Worm (Caenorhabditis elegans): Measurements from ENCODE around the gene F13H10.5.

The F13H10.5 gene

DNA sequence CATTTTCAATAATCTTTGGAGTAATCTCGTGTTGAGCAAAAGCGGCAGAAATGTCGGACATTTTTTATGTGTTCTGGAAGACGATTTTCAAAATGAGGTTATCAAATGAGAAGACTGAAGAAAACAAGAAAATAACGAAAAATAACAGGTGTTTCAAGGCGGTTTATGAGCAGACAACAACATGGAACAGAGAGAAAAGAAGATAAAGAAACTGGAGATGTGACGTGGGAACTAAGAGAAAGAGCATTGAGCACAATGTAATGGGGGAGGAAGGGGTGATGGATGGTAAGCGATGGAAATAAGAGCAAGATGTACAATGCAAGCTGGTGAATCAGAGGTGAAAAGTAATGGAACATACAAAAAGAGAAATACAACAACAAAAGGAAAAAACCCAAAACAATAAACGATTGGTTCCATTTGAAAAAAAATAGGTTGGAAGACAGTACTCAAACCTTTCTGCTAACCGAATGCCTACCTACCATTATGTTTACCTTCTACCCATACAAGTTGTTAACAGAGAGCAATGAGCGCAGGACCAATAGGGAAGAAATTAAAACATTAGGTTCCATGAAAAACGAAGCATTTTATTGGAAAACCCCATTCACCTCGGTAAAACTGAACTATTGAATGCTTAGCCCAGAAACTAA lies 33.1 kb upstream of the F13H10.5 start, which contains the start of gene Y69E1A.5:
Y69E1A.5 (minus strand) TSS at position 73 of the 647 bp plus-strand sequence.
- TF ChIP-seq daf-12 (tag; optimal IDR thresholded peaks at IDR 0.05) (no peak), lsy-12 (tag; optimal IDR thresholded peaks at IDR 0.05) (no peak), pha-4 (tag; optimal IDR thresholded peaks at IDR 0.05) (no peak), elt-1 (tag; optimal IDR thresholded peaks at IDR 0.05) (no peak), R02D3.7 (tag; optimal IDR thresholded peaks at IDR 0.05) (no peak)

DNA sequence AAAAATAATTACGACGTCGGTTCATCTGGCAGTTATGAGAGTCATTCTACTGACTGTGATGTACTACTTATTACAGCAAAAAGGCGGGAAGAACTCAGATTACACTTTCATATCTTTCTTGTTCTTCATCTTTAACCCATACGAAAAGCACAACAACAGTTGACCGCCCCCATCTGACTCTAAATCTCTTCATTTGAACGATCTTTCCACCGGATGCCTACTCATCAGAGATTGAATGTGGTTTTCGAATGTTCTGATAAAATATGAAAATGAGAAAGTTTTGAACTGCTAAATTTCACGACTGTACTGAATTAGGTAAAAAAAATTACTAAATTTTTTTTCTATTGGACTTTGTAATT lies 32.6 kb upstream of the F13H10.5 start, which contains the start of gene sri-19:
sri-19 (plus strand) TSS at position 143 of the 359 bp plus-strand sequence.
- TF ChIP-seq nhr-77 (tag; optimal IDR thresholded peaks at IDR 0.05), result no peak
- no peak for TF ChIP-seq mdl-1 (tag; optimal IDR thresholded peaks at IDR 0.05)
- TF ChIP-seq unc-39 (tag; optimal IDR thresholded peaks at IDR 0.05), result no peak
- TF ChIP-seq eor-1 (tag; optimal IDR thresholded peaks at IDR 0.05), result no peak
- no peak for TF ChIP-seq nfya-1 (tag; optimal IDR thresholded peaks at IDR 0.05; ENCODE audit: insufficient read depth)
- TF ChIP-seq ztf-4 (tag; optimal IDR thresholded peaks at IDR 0.05), result no peak
- no peak for TF ChIP-seq nhr-43 (tag; optimal IDR thresholded peaks at IDR 0.05; ENCODE audit: poor library complexity, severe bottlenecking)
- TF ChIP-seq ZK546.5 (tag; optimal IDR thresholded peaks at IDR 0.05), result no peak
- TF ChIP-seq pha-4 (tag; optimal IDR thresholded peaks at IDR 0.05), result no peak
- TF ChIP-seq ama-1 (optimal IDR thresholded peaks at IDR 0.05), result no peak
- no peak for TF ChIP-seq nhr-11 (tag; optimal IDR thresholded peaks at IDR 0.05)
- no peak for TF ChIP-seq R02D3.7 (tag; optimal IDR thresholded peaks at IDR 0.05)
- TF ChIP-seq elt-1 (tag; optimal IDR thresholded peaks at IDR 0.05), result no peak
- no peak for TF ChIP-seq nhr-25 (tag; optimal IDR thresholded peaks at IDR 0.05)
- TF ChIP-seq ceh-28 (tag; optimal IDR thresholded peaks at IDR 0.05), result no peak
- TF ChIP-seq fkh-2 (tag; optimal IDR thresholded peaks at IDR 0.05), result no peak
- TF ChIP-seq sea-2 (GFP tag; optimal IDR thresholded peaks at IDR 0.05), result no peak

DNA sequence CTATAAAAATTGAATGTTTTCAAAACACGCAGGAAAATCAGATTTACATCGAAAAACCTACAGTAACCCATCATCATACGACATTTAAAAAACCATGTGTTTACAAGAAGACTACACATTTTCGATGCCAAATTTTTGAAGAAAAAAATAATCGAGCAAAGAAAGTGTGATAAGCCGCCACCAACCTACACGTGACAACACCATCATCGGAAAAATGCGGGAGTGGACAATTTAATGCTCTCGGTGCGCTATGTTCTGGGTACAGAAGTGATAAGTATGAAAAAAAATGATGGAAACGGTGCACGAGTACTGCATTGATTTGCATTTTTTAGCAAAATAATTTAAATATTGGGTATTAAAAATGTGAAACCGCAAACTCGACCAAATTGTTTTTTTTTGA lies 26.1 kb upstream of the F13H10.5 start:
- TF ChIP-seq aly-2 (tag; optimal IDR thresholded peaks at IDR 0.05) (no peak), nhr-76 (tag; optimal IDR thresholded peaks at IDR 0.05) (no peak), pqm-1 (tag; optimal IDR thresholded peaks at IDR 0.05) (peak; percentile 45), nhr-67 (tag; optimal IDR thresholded peaks at IDR 0.05) (no peak), elt-2 (tag; optimal IDR thresholded peaks at IDR 0.05) (peak; percentile 69), pha-4 (tag; optimal IDR thresholded peaks at IDR 0.05) (peak; percentile 24)

DNA sequence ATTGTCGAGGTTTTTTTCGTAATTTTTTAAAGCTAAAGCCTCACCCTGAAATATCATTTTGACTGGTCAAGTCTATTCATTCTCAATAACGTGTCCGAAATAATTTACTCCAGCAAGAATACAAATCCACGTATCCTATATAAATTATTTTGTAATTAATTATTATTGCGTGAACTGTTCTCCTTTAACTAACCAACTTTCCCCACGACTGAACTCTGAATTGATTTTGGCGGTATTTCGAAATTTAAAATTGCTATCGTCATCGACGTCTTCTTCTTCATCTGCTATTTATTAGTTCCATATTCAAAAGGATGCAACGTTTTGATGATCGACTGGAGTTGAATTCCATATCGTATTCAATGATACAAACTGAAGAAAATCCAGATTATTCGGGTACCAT lies 24.4 kb upstream of the F13H10.5 start, which contains the start of the genes aqp-3 and Y69E1A.8:
aqp-3 (minus strand) TSS at position 101 of the 400 bp plus-strand sequence.
Y69E1A.8 (plus strand) TSS at position 246 of the 400 bp plus-strand sequence.
- TF ChIP-seq fkh-2 (tag; optimal IDR thresholded peaks at IDR 0.05) (no peak), pha-4 (tag; optimal IDR thresholded peaks at IDR 0.05) (no peak), fkh-10 (GFP tag; optimal IDR thresholded peaks at IDR 0.05) (no peak), fos-1 (tag; optimal IDR thresholded peaks at IDR 0.05) (no peak), zag-1 (tag; optimal IDR thresholded peaks at IDR 0.05) (no peak), sea-2 (GFP tag; optimal IDR thresholded peaks at IDR 0.05) (no peak), unc-62 (GFP tag; optimal IDR thresholded peaks at IDR 0.05) (no peak), elt-2 (tag; optimal IDR thresholded peaks at IDR 0.05) (no peak), nfya-1 (tag; optimal IDR thresholded peaks at IDR 0.05; ENCODE audit: insufficient read depth) (no peak), hmg-11 (tag; optimal IDR thresholded peaks at IDR 0.05) (no peak), ama-1 (optimal IDR thresholded peaks at IDR 0.05) (no peak), lin-15B (tag; optimal IDR thresholded peaks at IDR 0.05) (no peak), ZK546.5 (tag; optimal IDR thresholded peaks at IDR 0.05) (no peak), tbx-2 (tag; optimal IDR thresholded peaks at IDR 0.05) (no peak), snpc-4 (tag; optimal IDR thresholded peaks at IDR 0.05) (no peak), nhr-77 (tag; optimal IDR thresholded peaks at IDR 0.05) (no peak), egl-5 (tag; optimal IDR thresholded peaks at IDR 0.05) (no peak), pqm-1 (tag; optimal IDR thresholded peaks at IDR 0.05) (no peak), egl-27 (tag; optimal IDR thresholded peaks at IDR 0.05) (no peak), lin-39 (tag; optimal IDR thresholded peaks at IDR 0.05) (no peak)

Measured in whole organism, L3 larva.